Worm (Caenorhabditis elegans) whole organism, mixed stage, embryonic: ENCODE results near the gene C44E12.1.

ENCODE experiments used
- blmp-1 ChIP-seq: fragments of 150-350 bp; optimal IDR thresholded peaks from 2 replicates; lab custom pipeline; 2014; ENCODE audit warnings: missing biosample characterization, missing genetic modification characterization
- ces-1 ChIP-seq: fragments of 150-350 bp; optimal IDR thresholded peaks from 2 replicates; lab custom pipeline; 2014; ENCODE audit warnings: missing biosample characterization, missing genetic modification reagents, missing genetic modification characterization
- lin-32 ChIP-seq: fragments of 200-800 bp; sonication (Bioruptor generic); optimal IDR thresholded peaks from 2 replicates; lab custom pipeline; 2018; ENCODE audit warnings: mild to moderate bottlenecking, missing genetic modification characterization, missing compliant biosample characterization
- nhr-237 ChIP-seq: fragments of 150-350 bp; optimal IDR thresholded peaks from 2 replicates; lab custom pipeline; 2014; ENCODE audit warnings: missing biosample characterization, missing genetic modification characterization
- pha-4 ChIP-seq: fragments of 150-350 bp; optimal IDR thresholded peaks from 2 replicates; lab custom pipeline; 2018; ENCODE audit warnings: missing biosample characterization, missing genetic modification reagents, missing genetic modification characterization
- snpc-4 ChIP-seq: fragments of 150-350 bp; optimal IDR thresholded peaks from 2 replicates; lab custom pipeline; 2014; ENCODE audit warnings: missing biosample characterization, missing genetic modification characterization
- unc-39 ChIP-seq: fragments of 150-350 bp; optimal IDR thresholded peaks from 2 replicates; lab custom pipeline; 2014; ENCODE audit warnings: missing biosample characterization, missing genetic modification characterization
- unc-62 ChIP-seq: fragments of 150-350 bp; optimal IDR thresholded peaks from 2 replicates; lab custom pipeline; 2014; ENCODE audit warnings: missing biosample characterization, missing genetic modification reagents, missing genetic modification characterization
- ztf-11 ChIP-seq: fragments of 150-350 bp; optimal IDR thresholded peaks from 2 replicates; lab custom pipeline; 2014; ENCODE audit warnings: missing biosample characterization, missing genetic modification characterization

- no peak for TF ChIP-seq ces-1 (GFP tag; lab: Kevin White, UChicago)
- no peak for TF ChIP-seq blmp-1
- no peak for TF ChIP-seq snpc-4 (tag; lab: Kevin White, UChicago)
- no peak for TF ChIP-seq nhr-237 (tag; lab: Kevin White, UChicago)
- TF ChIP-seq pha-4 (tag; lab: Kevin White, UChicago), result no peak
- no peak for TF ChIP-seq lin-32 (GFP tag; lab: Kevin White, UChicago)
- no peak for TF ChIP-seq unc-62 (GFP tag; lab: Kevin White, UChicago)
- TF ChIP-seq unc-39 (tag; lab: Kevin White, UChicago), result no peak
- no peak for TF ChIP-seq ztf-11 (tag; lab: Kevin White, UChicago)
Observed at ce11 chrX:7578308-7578707, 18.4 kb upstream of the C44E12.1 start.
